Worm (Caenorhabditis elegans) whole organism, L2 larva: Measurements from ENCODE around the gene arrd-10.

ENCODE experiments used
- C34F6.9 ChIP-seq: fragments of 150-350 bp; optimal IDR thresholded peaks from 2 replicates; lab custom pipeline; 2014; ENCODE audit warnings: missing biosample characterization, missing genetic modification characterization
- F13H6.1 ChIP-seq: sonication (generic microtip); optimal IDR thresholded peaks from 2 replicates; lab custom pipeline; 2016; ENCODE audit warnings: missing genetic modification characterization, missing compliant biosample characterization
- ZK546.5 ChIP-seq: sonication (generic microtip); optimal IDR thresholded peaks from 2 replicates; lab custom pipeline; 2017; ENCODE audit warnings: missing biosample characterization, missing genetic modification characterization
- ama-1 ChIP-seq: fragments of 150-350 bp; optimal IDR thresholded peaks from 2 replicates; lab custom pipeline; 2018; ENCODE audit warnings: inconsistent platforms
- ceh-82 ChIP-seq: fragments of 150-350 bp; optimal IDR thresholded peaks from 2 replicates; lab custom pipeline; 2014; ENCODE audit warnings: missing biosample characterization, missing genetic modification characterization
- lin-39 ChIP-seq: fragments of 150-350 bp; optimal IDR thresholded peaks from 2 replicates; lab custom pipeline; 2014; ENCODE audit warnings: missing biosample characterization, missing genetic modification reagents, missing genetic modification characterization
- lsy-2 ChIP-seq, 2 experiments: fragments of 150-350 bp in 1 of 2; sonication (generic microtip) in 1 of 2; optimal IDR thresholded peaks; 2 replicates each; lab custom pipeline; 2014 to 2017; ENCODE audit warnings: missing biosample characterization in 2 of 2, missing genetic modification characterization in 2 of 2
- nhr-12 ChIP-seq: fragments of 150-350 bp; optimal IDR thresholded peaks from 2 replicates; lab custom pipeline; 2014; ENCODE audit warnings: missing biosample characterization, missing genetic modification characterization
- skn-1 ChIP-seq: sonication (generic microtip); optimal IDR thresholded peaks from 2 replicates; lab custom pipeline; 2017; ENCODE audit warnings: missing biosample characterization, missing genetic modification characterization
- unc-39 ChIP-seq: fragments of 150-350 bp; optimal IDR thresholded peaks from 2 replicates; lab custom pipeline; 2014; ENCODE audit warnings: missing biosample characterization, missing genetic modification characterization
- unc-55 ChIP-seq: fragments of 150-350 bp; sonication (generic microtip); optimal IDR thresholded peaks from 3 replicates; lab custom pipeline; 2014; ENCODE audit warnings: missing biosample characterization, missing genetic modification reagents, missing genetic modification characterization
- ztf-1 ChIP-seq: fragments of 200-800 bp; sonication (Bioruptor generic); conservative IDR thresholded peaks from 2 replicates; pipeline ENCODE4 v1.3.6; 2022; ENCODE audit warnings: missing genetic modification characterization, missing compliant biosample characterization
- ztf-11 ChIP-seq: sonication (generic microtip); optimal IDR thresholded peaks from 2 replicates; lab custom pipeline; 2017; ENCODE audit warnings: missing biosample characterization, missing genetic modification characterization

ce11 chrII:12954670-12955069 lies 14.8 kb downstream of the arrd-10 start, which contains the start of the genes Y38F1A.1 and Y38F1A.2:
- no peak for TF ChIP-seq unc-55
- TF ChIP-seq lsy-2 (tag; optimal IDR thresholded peaks at IDR 0.05; lab: Kevin White, UChicago), result no peak
- no peak for TF ChIP-seq ztf-1
- TF ChIP-seq ama-1, result no peak
- no peak for TF ChIP-seq F13H6.1 (tag; lab: Kevin White, UChicago)
- no peak for TF ChIP-seq lin-39 (tag; lab: Kevin White, UChicago)
- no peak for TF ChIP-seq C34F6.9
- TF ChIP-seq ZK546.5 (tag; lab: Kevin White, UChicago), result no peak
- TF ChIP-seq skn-1 (tag; lab: Kevin White, UChicago), result no peak
- no peak for TF ChIP-seq ceh-82 (tag; lab: Kevin White, UChicago)
- no peak for TF ChIP-seq ztf-11 (tag; lab: Kevin White, UChicago)
- TF ChIP-seq nhr-12, result no peak
- TF ChIP-seq unc-39 (tag; lab: Kevin White, UChicago), result no peak
